Fruit fly (Drosophila melanogaster) whole organism, embryonic: ENCODE measurements around the gene Mtl.

Experiments used
- Atf3 ChIP-seq: fragments of 200-800 bp; sonication (Bioruptor generic); optimal IDR thresholded peaks from 3 replicates; lab custom pipeline; 2016; ENCODE audit warnings: missing biosample characterization, missing genetic modification characterization
- Bteb2 ChIP-seq: fragments of 200-800 bp; sonication (Bioruptor generic); optimal IDR thresholded peaks from 2 replicates; lab custom pipeline; 2016; ENCODE audit warnings: missing biosample characterization, missing genetic modification characterization
- C15 ChIP-seq: fragments of 200-800 bp; sonication (Bioruptor generic); IDR thresholded peaks from 3 replicates; pipeline ENCODE4 v1.3.6; 2022; ENCODE audit warnings: missing biosample characterization, missing genetic modification characterization
- CG10321 ChIP-seq: fragments of 200-800 bp; sonication (Bioruptor generic); IDR thresholded peaks from 2 replicates; pipeline ENCODE4 v1.3.6; 2022; ENCODE audit warnings: missing biosample characterization, missing genetic modification characterization
- CG12391 ChIP-seq: fragments of 200-800 bp; sonication (Bioruptor generic); optimal IDR thresholded peaks from 3 replicates; lab custom pipeline; 2018; ENCODE audit warnings: missing biosample characterization, mild to moderate bottlenecking, missing genetic modification characterization, moderate library complexity
- CG13287 ChIP-seq: fragments of 200-800 bp; sonication (Bioruptor generic); IDR thresholded peaks from 2 replicates; pipeline ENCODE4 v1.3.6; 2022; ENCODE audit warnings: missing biosample characterization, missing genetic modification characterization; ENCODE audit not compliant: partially characterized antibody
- CG13296 ChIP-seq: fragments of 200-800 bp; sonication (Bioruptor generic); optimal IDR thresholded peaks from 3 replicates; lab custom pipeline; 2018; ENCODE audit warnings: missing biosample characterization, mild to moderate bottlenecking, missing genetic modification characterization
- CG14965 ChIP-seq: fragments of 200-800 bp; sonication (Bioruptor generic); optimal IDR thresholded peaks from 2 replicates; lab custom pipeline; 2016; ENCODE audit warnings: missing biosample characterization, missing genetic modification characterization, borderline replicate concordance
- CG15269 ChIP-seq: fragments of 200-800 bp; sonication (Bioruptor generic); optimal IDR thresholded peaks from 2 replicates; lab custom pipeline; 2018; ENCODE audit warnings: missing biosample characterization, mild to moderate bottlenecking, missing genetic modification characterization, moderate library complexity
- CG16813 ChIP-seq: fragments of 200-800 bp; sonication (Bioruptor generic); IDR thresholded peaks from 3 replicates; pipeline ENCODE4 v1.3.6; 2022; ENCODE audit warnings: missing biosample characterization, missing genetic modification characterization; ENCODE audit not compliant: partially characterized antibody
- CG17568 ChIP-seq: fragments of 200-800 bp; sonication (Bioruptor generic); optimal IDR thresholded peaks from 2 replicates; lab custom pipeline; 2018; ENCODE audit warnings: missing biosample characterization, mild to moderate bottlenecking, missing genetic modification characterization, moderate library complexity
- CG18476 ChIP-seq: fragments of 200-800 bp; sonication (Bioruptor generic); optimal IDR thresholded peaks from 2 replicates; lab custom pipeline; 2016; ENCODE audit warnings: missing biosample characterization, mild to moderate bottlenecking, missing genetic modification characterization
- CG2129 ChIP-seq: fragments of 200-800 bp; sonication (Bioruptor generic); IDR thresholded peaks from 2 replicates; pipeline ENCODE4 v1.3.6; 2022; ENCODE audit warnings: missing biosample characterization, missing genetic modification characterization; ENCODE audit not compliant: partially characterized antibody
- CG2199 ChIP-seq: fragments of 200-800 bp; sonication (Bioruptor generic); IDR thresholded peaks from 3 replicates; pipeline ENCODE4 v1.3.6; 2022; ENCODE audit warnings: missing biosample characterization, missing genetic modification characterization
- CG2712 ChIP-seq: fragments of 200-800 bp; optimal IDR thresholded peaks from 3 replicates; lab custom pipeline; 2019; ENCODE audit warnings: missing biosample characterization, mild to moderate bottlenecking, missing genetic modification characterization, moderate library complexity
- CG3847 ChIP-seq: fragments of 200-800 bp; sonication (Bioruptor generic); IDR thresholded peaks from 2 replicates; pipeline ENCODE4 v1.3.6; 2022; ENCODE audit warnings: missing biosample characterization, missing genetic modification characterization
- CG6683 ChIP-seq: fragments of 200-800 bp; sonication (Bioruptor generic); optimal IDR thresholded peaks from 2 replicates; lab custom pipeline; 2017; ENCODE audit warnings: missing biosample characterization, mild to moderate bottlenecking, missing genetic modification characterization, missing genetic modification reagents
- CG6765 ChIP-seq: fragments of 200-800 bp; sonication (Bioruptor generic); optimal IDR thresholded peaks from 3 replicates; lab custom pipeline; 2017; ENCODE audit warnings: missing biosample characterization, mild to moderate bottlenecking, missing genetic modification characterization
- CG7928 ChIP-seq: fragments of 200-800 bp; sonication (Bioruptor generic); optimal IDR thresholded peaks from 2 replicates; lab custom pipeline; 2017; ENCODE audit warnings: missing biosample characterization, mild to moderate bottlenecking, missing genetic modification characterization
- CG9437 ChIP-seq: fragments of 200-800 bp; sonication (Bioruptor generic); optimal IDR thresholded peaks from 2 replicates; lab custom pipeline; 2018; ENCODE audit warnings: missing biosample characterization, mild to moderate bottlenecking, missing genetic modification characterization
- CG9609 ChIP-seq: fragments of 200-800 bp; sonication (Bioruptor generic); optimal IDR thresholded peaks from 3 replicates; lab custom pipeline; 2016; ENCODE audit warnings: missing biosample characterization, missing genetic modification characterization
- Camta ChIP-seq: fragments of 200-800 bp; sonication (Bioruptor generic); optimal IDR thresholded peaks from 2 replicates; lab custom pipeline; 2016; ENCODE audit warnings: missing biosample characterization, missing genetic modification characterization
- Dek ChIP-seq: fragments of 200-800 bp; sonication (Bioruptor generic); optimal IDR thresholded peaks from 3 replicates; lab custom pipeline; 2019; ENCODE audit warnings: missing biosample characterization, mild to moderate bottlenecking, missing genetic modification characterization, moderate library complexity
- E2f2 ChIP-seq: fragments of 200-800 bp; sonication (Bioruptor generic); IDR thresholded peaks from 2 replicates; pipeline ENCODE4 v1.3.6; 2022; ENCODE audit warnings: missing biosample characterization, missing genetic modification characterization
- NC2β ChIP-seq: fragments of 200-800 bp; sonication (Bioruptor generic); optimal IDR thresholded peaks from 2 replicates; lab custom pipeline; 2016; ENCODE audit warnings: missing biosample characterization, missing genetic modification characterization
- Sin3A ChIP-seq: fragments of >200 bp; optimal IDR thresholded peaks from 2 replicates; lab custom pipeline; 2018
- Sox100B ChIP-seq: fragments of 200-800 bp; sonication (Bioruptor generic); optimal IDR thresholded peaks from 3 replicates; lab custom pipeline; 2018; ENCODE audit warnings: missing biosample characterization, mild to moderate bottlenecking, missing genetic modification characterization
- Tbp ChIP-seq: fragments of >200 bp; optimal IDR thresholded peaks from 2 replicates; lab custom pipeline; 2018; ENCODE audit warnings: missing biosample characterization, missing genetic modification characterization
- ara ChIP-seq: fragments of 200-800 bp; sonication (Bioruptor generic); IDR thresholded peaks from 2 replicates; pipeline ENCODE4 v1.3.6; 2022; ENCODE audit warnings: missing biosample characterization, missing genetic modification characterization
- ato ChIP-seq: fragments of 200-800 bp; sonication (Bioruptor generic); IDR thresholded peaks from 2 replicates; pipeline ENCODE4 v1.3.6; 2022; ENCODE audit warnings: missing biosample characterization, missing genetic modification characterization; ENCODE audit not compliant: partially characterized antibody
- bowl ChIP-seq: fragments of 200-800 bp; sonication (Bioruptor generic); IDR thresholded peaks from 2 replicates; pipeline ENCODE4 v1.3.6; 2022; ENCODE audit warnings: missing biosample characterization, missing genetic modification characterization
- br ChIP-seq: fragments of >200 bp; optimal IDR thresholded peaks from 2 replicates; lab custom pipeline; 2017
- cato ChIP-seq: fragments of 200-800 bp; sonication (Bioruptor generic); optimal IDR thresholded peaks from 2 replicates; lab custom pipeline; 2016; ENCODE audit warnings: missing biosample characterization, missing genetic modification characterization, borderline replicate concordance
- eyg ChIP-seq: fragments of 200-800 bp; sonication (Bioruptor generic); optimal IDR thresholded peaks from 3 replicates; lab custom pipeline; 2016; ENCODE audit warnings: missing biosample characterization, missing genetic modification characterization
- fd102C ChIP-seq: fragments of 200-800 bp; sonication (Bioruptor generic); optimal IDR thresholded peaks from 2 replicates; lab custom pipeline; 2018; ENCODE audit warnings: missing biosample characterization, mild to moderate bottlenecking, missing genetic modification characterization, moderate library complexity
- gcm ChIP-seq: fragments of 200-800 bp; sonication (Bioruptor generic); optimal IDR thresholded peaks from 2 replicates; lab custom pipeline; 2019; ENCODE audit warnings: missing biosample characterization, mild to moderate bottlenecking, missing genetic modification characterization, moderate library complexity
- grau ChIP-seq: fragments of 200-800 bp; optimal IDR thresholded peaks from 3 replicates; lab custom pipeline; 2019; ENCODE audit warnings: missing biosample characterization, mild to moderate bottlenecking, missing genetic modification characterization, moderate library complexity
- jing ChIP-seq: fragments of 200-800 bp; sonication (Bioruptor generic); optimal IDR thresholded peaks from 2 replicates; lab custom pipeline; 2018; ENCODE audit warnings: missing biosample characterization, mild to moderate bottlenecking, missing genetic modification characterization
- kni ChIP-seq: fragments of 200-800 bp; sonication (Bioruptor generic); optimal IDR thresholded peaks from 3 replicates; lab custom pipeline; 2017; ENCODE audit warnings: mild to moderate bottlenecking, missing biosample characterization, missing genetic modification reagents, missing genetic modification characterization
- knrl ChIP-seq: fragments of 200-800 bp; sonication (Bioruptor generic); IDR thresholded peaks from 3 replicates; pipeline ENCODE4 v1.3.6; 2022; ENCODE audit warnings: missing biosample characterization, missing genetic modification characterization; ENCODE audit not compliant: partially characterized antibody
- luna ChIP-seq: fragments of 200-800 bp; sonication (Bioruptor generic); optimal IDR thresholded peaks from 2 replicates; lab custom pipeline; 2016; ENCODE audit warnings: missing biosample characterization, missing genetic modification characterization
- mld ChIP-seq: fragments of 200-800 bp; sonication (Bioruptor generic); IDR thresholded peaks from 3 replicates; pipeline ENCODE4 v1.3.6; 2022; ENCODE audit warnings: missing biosample characterization, missing genetic modification characterization; ENCODE audit not compliant: partially characterized antibody
- nmo ChIP-seq: fragments of 200-800 bp; sonication (Bioruptor generic); optimal IDR thresholded peaks from 2 replicates; lab custom pipeline; 2018; ENCODE audit warnings: missing biosample characterization, mild to moderate bottlenecking, missing genetic modification characterization, moderate library complexity
- pho ChIP-seq: fragments of 200-800 bp; sonication (Bioruptor generic); optimal IDR thresholded peaks from 2 replicates; lab custom pipeline; 2016; ENCODE audit warnings: missing biosample characterization, missing genetic modification characterization
- sisA ChIP-seq: fragments of 200-800 bp; sonication (Bioruptor generic); IDR thresholded peaks from 2 replicates; pipeline ENCODE4 v1.3.6; 2022; ENCODE audit warnings: missing biosample characterization, missing genetic modification characterization
- slou ChIP-seq: fragments of 200-800 bp; sonication (Bioruptor generic); optimal IDR thresholded peaks from 3 replicates; lab custom pipeline; 2016; ENCODE audit warnings: missing biosample characterization, missing genetic modification characterization
- ssp ChIP-seq: fragments of 200-800 bp; sonication (Bioruptor generic); IDR thresholded peaks from 2 replicates; pipeline ENCODE4 v1.3.6; 2022; ENCODE audit warnings: missing biosample characterization, missing genetic modification characterization
- sug ChIP-seq: fragments of 200-800 bp; optimal IDR thresholded peaks from 2 replicates; lab custom pipeline; 2019; ENCODE audit warnings: missing biosample characterization, mild to moderate bottlenecking, missing genetic modification characterization, moderate library complexity
- tll ChIP-seq, 2 experiments: fragments of 200-800 bp in 1 of 2; fragments of >200 bp in 1 of 2; sonication (Bioruptor generic) in 1 of 2; optimal IDR thresholded peaks; 2 replicates each; lab custom pipeline; 2017 to 2019; ENCODE audit warnings: missing biosample characterization in 2 of 2, missing genetic modification characterization in 2 of 2, mild to moderate bottlenecking in 1 of 2, moderate library complexity in 1 of 2
- trem ChIP-seq: fragments of 200-800 bp; optimal IDR thresholded peaks from 3 replicates; lab custom pipeline; 2019; ENCODE audit warnings: missing biosample characterization, mild to moderate bottlenecking, missing genetic modification characterization, moderate library complexity
- zen2 ChIP-seq: fragments of 200-800 bp; sonication (Bioruptor generic); IDR thresholded peaks from 3 replicates; pipeline ENCODE4 v1.3.6; 2022; ENCODE audit warnings: missing biosample characterization, missing genetic modification characterization; ENCODE audit not compliant: partially characterized antibody

Gene Mtl

DNA sequence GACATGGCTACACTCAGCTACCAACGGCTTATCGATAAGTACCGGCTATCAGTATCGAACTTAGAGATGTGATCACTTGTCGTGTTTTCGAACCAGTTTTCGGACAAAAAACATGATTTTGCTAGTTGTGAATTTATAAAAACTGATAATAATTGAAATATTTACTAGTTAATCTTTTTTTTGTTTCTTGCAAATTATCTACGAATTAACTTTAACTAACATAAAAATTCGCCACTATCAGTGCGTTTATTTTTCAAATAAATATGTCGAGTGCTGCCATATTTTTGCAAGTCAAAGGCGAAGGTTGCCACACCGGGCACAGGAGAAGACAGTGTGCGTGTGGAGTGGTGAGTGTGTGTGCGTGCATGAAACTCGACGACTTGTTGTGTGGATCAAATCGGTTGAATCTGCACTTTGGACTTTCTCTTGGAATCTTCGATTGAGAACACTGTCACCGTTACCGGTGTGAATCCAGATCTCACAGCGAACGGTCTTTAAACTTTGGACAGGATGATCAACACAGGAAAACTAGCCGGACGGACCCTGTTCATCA is 41.0 kb downstream of the Mtl start, which contains the start of gene Hsdl2 (continued):
- TF ChIP-seq Camta (GFP tag; lab: Kevin White, UChicago) (no peak), ara (GFP tag; lab: Robert Waterston, UW) (no peak), CG14965 (GFP tag; lab: Kevin White, UChicago) (no peak), Sin3A (lab: Kevin White, UChicago) (peak; percentile 89), slou (GFP tag; lab: Kevin White, UChicago) (no peak), CG6765 (no peak), CG12391 (tag; lab: Kevin White, UChicago) (peak; percentile 68), Dek (tag; lab: Kevin White, UChicago) (peak; percentile 11), E2f2 (GFP tag; lab: Robert Waterston, UW) (peak; percentile 93), sug (tag; lab: Kevin White, UChicago) (no peak), luna (GFP tag; lab: Kevin White, UChicago) (no peak), NC2β (no peak), tll (GFP tag; optimal IDR thresholded peaks at IDR 0.05; lab: Kevin White, UChicago) (no peak), CG10321 (GFP tag; lab: Robert Waterston, UW) (no peak), CG9609 (GFP tag; lab: Kevin White, UChicago) (peak; percentile 1), grau (tag; lab: Kevin White, UChicago) (no peak), jing (GFP tag; lab: Kevin White, UChicago) (no peak), CG7928 (GFP tag; lab: Kevin White, UChicago) (no peak), CG9437 (peak; percentile 41), sisA (GFP tag; lab: Robert Waterston, UW) (no peak), zen2 (GFP tag; lab: Robert Waterston, UW) (no peak), eyg (GFP tag; lab: Kevin White, UChicago) (no peak), C15 (GFP tag; lab: Robert Waterston, UW) (no peak), pho (GFP tag; lab: Kevin White, UChicago) (peak; percentile 38), ssp (GFP tag; lab: Robert Waterston, UW) (peak; percentile 40; the same call in 1 of the 2 replicates), CG13296 (GFP tag; lab: Kevin White, UChicago) (no peak), fd102C (GFP tag; lab: Kevin White, UChicago) (no peak), Bteb2 (GFP tag; lab: Kevin White, UChicago) (peak; percentile 44), CG2129 (GFP tag; lab: Robert Waterston, UW) (no peak), kni (no peak), CG18476 (GFP tag; lab: Kevin White, UChicago) (peak; percentile 18), gcm (GFP tag; lab: Kevin White, UChicago) (no peak), Tbp (no peak), Sox100B (GFP tag; lab: Kevin White, UChicago) (no peak), cato (GFP tag; lab: Kevin White, UChicago) (no peak), nmo (GFP tag; lab: Kevin White, UChicago) (peak; percentile 38), CG17568 (no peak), br (lab: Kevin White, UChicago) (no peak), mld (GFP tag; lab: Robert Waterston, UW) (no peak), trem (tag; lab: Kevin White, UChicago) (peak; percentile 57), ato (GFP tag; lab: Robert Waterston, UW) (peak; percentile 75), CG3847 (GFP tag; lab: Robert Waterston, UW) (peak; percentile 77), CG13287 (GFP tag; lab: Robert Waterston, UW) (peak; percentile 60), CG2199 (GFP tag; lab: Robert Waterston, UW) (no peak), CG6683 (GFP tag; lab: Kevin White, UChicago) (no peak), knrl (GFP tag; lab: Robert Waterston, UW) (peak; percentile 67), Atf3 (GFP tag; lab: Kevin White, UChicago) (no peak), CG15269 (tag; lab: Kevin White, UChicago) (no peak), bowl (no peak), CG2712 (no peak), CG16813 (GFP tag; lab: Robert Waterston, UW) (peak; percentile 79)
